Worm (Caenorhabditis elegans) whole organism, L4/young adult: ENCODE data around the gene F53H2.1.

ENCODE experiments used
- W03F9.2 ChIP-seq: fragments of 150-350 bp; optimal IDR thresholded peaks from 2 replicates; lab custom pipeline; 2014; ENCODE audit warnings: missing biosample characterization, missing genetic modification characterization
- dao-5 ChIP-seq: sonication (generic microtip); optimal IDR thresholded peaks from 2 replicates; lab custom pipeline; 2016; ENCODE audit warnings: missing genotype, missing genetic modification characterization, moderate library complexity, missing compliant biosample characterization
- him-1 ChIP-seq: sonication (generic microtip); optimal IDR thresholded peaks from 2 replicates; lab custom pipeline; 2016; ENCODE audit warnings: missing genotype, missing genetic modification reagents, missing genetic modification characterization, missing compliant biosample characterization

Gene F53H2.1

ce11 chrV:20393773-20394172, 6.3 kb downstream of the F53H2.1 start, which contains the start of gene cnc-7:
TSS of gene cnc-7 (plus strand) at chrV:20394073.
- TF ChIP-seq dao-5 (tag; lab: Kevin White, UChicago) = no peak

- no peak for TF ChIP-seq W03F9.2 (tag; lab: Kevin White, UChicago)
- no peak for TF ChIP-seq him-1 (tag; lab: Kevin White, UChicago)
Observed at ce11 chrV:20399532-20400068, 12.1 kb downstream of the F53H2.1 start.

DNA sequence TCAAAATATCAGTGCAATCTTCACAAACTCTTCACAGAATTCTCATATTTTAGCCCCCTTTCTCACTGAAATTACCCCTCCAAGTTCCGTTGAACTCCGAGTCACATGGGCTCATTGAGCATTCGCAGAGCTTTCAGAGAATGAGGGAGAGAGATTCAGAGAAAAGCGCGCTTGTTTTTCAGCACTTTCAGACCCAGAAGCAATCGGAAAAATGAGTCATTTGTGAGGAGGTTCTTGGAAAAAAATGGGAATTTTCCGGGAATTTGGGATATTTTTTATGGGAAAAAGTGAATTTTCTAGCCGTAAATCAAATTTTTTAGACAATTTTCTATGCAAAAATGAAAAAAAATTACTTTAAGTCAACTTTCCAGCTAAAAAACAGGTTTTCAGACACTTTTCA, 15.3 kb downstream of the F53H2.1 start:
- TF ChIP-seq dao-5 (tag; lab: Kevin White, UChicago) = no peak
- no peak for TF ChIP-seq him-1 (tag; lab: Kevin White, UChicago)
- no peak for TF ChIP-seq W03F9.2 (tag; lab: Kevin White, UChicago)

DNA sequence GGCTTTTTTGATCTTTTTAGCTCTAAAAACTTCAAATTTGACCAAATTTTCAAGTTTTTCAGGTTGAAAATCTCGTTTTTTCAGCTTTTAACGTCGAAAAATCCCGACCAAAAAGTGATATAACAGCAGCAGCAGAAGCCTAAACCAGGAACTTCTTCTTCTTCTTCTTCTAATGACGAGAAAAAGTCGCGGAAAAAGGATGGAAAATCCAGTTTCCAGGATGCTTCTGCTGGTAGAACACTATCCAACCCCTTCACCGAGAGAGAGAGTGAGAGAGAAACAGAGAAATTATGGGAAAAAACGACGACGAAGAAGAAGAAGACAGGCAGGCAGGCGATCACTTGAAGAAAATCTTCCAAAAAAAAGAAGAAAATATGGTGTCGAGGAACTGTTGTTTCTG, 19.3 kb downstream of the F53H2.1 start:
- TF ChIP-seq dao-5 (tag; lab: Kevin White, UChicago) = no peak
- no peak for TF ChIP-seq W03F9.2 (tag; lab: Kevin White, UChicago)
- TF ChIP-seq him-1 (tag; lab: Kevin White, UChicago) = no peak

ce11 chrV:20409016-20409415, 21.5 kb downstream of the F53H2.1 start:
- TF ChIP-seq W03F9.2 (tag; lab: Kevin White, UChicago) (no peak), dao-5 (tag; lab: Kevin White, UChicago) (no peak), him-1 (tag; lab: Kevin White, UChicago) (no peak)

ce11 chrV:20410285-20410684, 22.8 kb downstream of the F53H2.1 start:
- no peak for TF ChIP-seq dao-5 (tag; lab: Kevin White, UChicago)
- TF ChIP-seq W03F9.2 (tag; lab: Kevin White, UChicago) = no peak
- TF ChIP-seq him-1 (tag; lab: Kevin White, UChicago) = no peak

ce11 chrV:20411659-20412058, 24.1 kb downstream of the F53H2.1 start, which contains the start of gene F53H2.3:
TSS of gene F53H2.3 (minus strand) at chrV:20411759.
- no peak for TF ChIP-seq W03F9.2 (tag; lab: Kevin White, UChicago)
- no peak for TF ChIP-seq dao-5 (tag; lab: Kevin White, UChicago)
- TF ChIP-seq him-1 (tag; lab: Kevin White, UChicago) = no peak

ce11 chrV:20412225-20412624, 24.7 kb downstream of the F53H2.1 start:
- TF ChIP-seq him-1 (tag; lab: Kevin White, UChicago) (no peak), dao-5 (tag; lab: Kevin White, UChicago) (no peak), W03F9.2 (tag; lab: Kevin White, UChicago) (no peak)

- TF ChIP-seq him-1 (tag; lab: Kevin White, UChicago) = no peak
- no peak for TF ChIP-seq W03F9.2 (tag; lab: Kevin White, UChicago)
Observed at ce11 chrV:20413426-20413825, 25.9 kb downstream of the F53H2.1 start.

DNA sequence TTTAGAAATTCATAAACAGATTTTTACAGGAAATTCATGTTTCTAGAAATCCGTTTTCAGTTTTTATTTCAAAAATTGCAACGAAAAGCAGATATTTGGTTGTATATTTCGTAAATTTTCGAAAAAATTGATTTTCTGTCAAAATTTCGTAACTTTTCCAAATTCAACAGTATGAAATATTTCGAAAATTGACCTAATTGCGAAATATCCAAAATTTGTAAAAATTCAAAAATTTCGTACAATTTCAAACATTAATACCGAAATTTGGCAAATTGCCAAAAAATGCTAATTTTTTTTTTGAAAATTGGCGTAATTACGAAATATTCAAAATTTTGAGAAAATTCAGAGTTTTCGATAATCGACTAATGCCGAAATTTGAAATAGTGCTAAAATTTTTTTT, 26.4 kb downstream of the F53H2.1 start:
- TF ChIP-seq W03F9.2 (tag; lab: Kevin White, UChicago) (no peak), him-1 (tag; lab: Kevin White, UChicago) (no peak), dao-5 (tag; lab: Kevin White, UChicago) (no peak)

- TF ChIP-seq W03F9.2 (tag; lab: Kevin White, UChicago) (no peak), him-1 (tag; lab: Kevin White, UChicago) (no peak), dao-5 (tag; lab: Kevin White, UChicago) (no peak)
Observed at ce11 chrV:20415415-20415814, 27.9 kb downstream of the F53H2.1 start.

- TF ChIP-seq him-1 (tag; lab: Kevin White, UChicago) (no peak), dao-5 (tag; lab: Kevin White, UChicago) (no peak), W03F9.2 (tag; lab: Kevin White, UChicago) (no peak)
Observed at ce11 chrV:20416335-20416734, 28.8 kb downstream of the F53H2.1 start.

DNA sequence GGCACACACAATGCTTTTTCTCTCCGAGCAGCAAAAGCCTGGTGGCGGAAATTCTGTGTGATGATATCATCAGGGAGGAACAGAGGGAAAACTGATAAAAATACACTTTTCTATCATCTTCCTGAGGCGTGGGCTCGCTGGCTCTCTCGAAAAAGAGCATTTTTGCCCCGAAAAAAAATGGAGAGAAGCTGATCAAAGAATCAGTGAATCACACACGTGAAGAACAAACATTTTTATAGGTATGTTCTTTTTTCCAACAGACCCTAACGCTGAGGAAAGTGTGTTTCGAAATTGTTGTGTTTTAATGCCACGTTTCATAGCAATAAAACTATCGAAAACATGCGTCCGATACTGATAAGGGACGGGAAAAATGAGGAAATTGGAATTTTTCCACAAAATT, 29.3 kb downstream of the F53H2.1 start:
- TF ChIP-seq dao-5 (tag; lab: Kevin White, UChicago) (no peak), W03F9.2 (tag; lab: Kevin White, UChicago) (no peak), him-1 (tag; lab: Kevin White, UChicago) (no peak)

DNA sequence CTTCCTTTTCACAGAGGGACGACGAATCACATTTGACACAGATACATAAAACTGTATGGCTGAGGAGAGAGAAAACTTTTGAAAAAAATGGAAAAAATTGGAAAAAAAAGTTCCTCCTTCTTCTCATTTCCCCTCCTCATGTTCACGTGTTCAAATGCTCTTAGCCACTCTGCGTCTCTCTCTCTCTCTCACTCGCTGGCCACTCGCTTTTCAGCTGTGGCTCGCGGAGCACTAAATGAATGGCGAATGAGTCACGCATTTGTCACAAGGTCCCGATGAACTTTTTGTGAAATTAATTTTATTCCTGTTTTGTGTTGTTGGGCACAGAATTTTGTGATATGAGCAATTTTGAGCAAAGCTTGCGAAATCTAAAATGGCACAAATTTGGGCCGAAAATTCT, 30.3 kb downstream of the F53H2.1 start:
- no peak for TF ChIP-seq him-1 (tag; lab: Kevin White, UChicago)
- TF ChIP-seq dao-5 (tag; lab: Kevin White, UChicago) = no peak
- TF ChIP-seq W03F9.2 (tag; lab: Kevin White, UChicago) = no peak

DNA sequence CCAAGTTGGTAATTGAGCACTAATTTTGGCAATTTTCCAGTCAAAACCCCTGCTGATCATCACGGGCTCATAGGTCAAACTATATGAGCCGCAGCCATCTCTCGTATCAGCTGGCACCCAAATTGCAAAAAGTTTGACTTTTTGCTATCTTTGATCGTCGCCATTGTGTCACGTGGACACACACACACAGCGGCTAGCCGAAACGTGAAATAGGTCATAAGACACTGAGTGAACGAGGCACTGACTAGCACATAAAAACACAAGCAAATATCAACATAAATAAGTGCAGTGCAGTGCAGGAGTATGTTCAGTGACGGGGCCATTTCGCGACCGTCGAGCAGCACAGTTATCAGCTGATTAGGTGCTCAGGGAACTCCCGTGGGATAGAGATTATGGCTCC, 31.3 kb downstream of the F53H2.1 start:
- TF ChIP-seq W03F9.2 (tag; lab: Kevin White, UChicago) = no peak
- no peak for TF ChIP-seq dao-5 (tag; lab: Kevin White, UChicago)
- no peak for TF ChIP-seq him-1 (tag; lab: Kevin White, UChicago)
